Worm (Caenorhabditis elegans) whole organism, young adult: Measurements from ENCODE around the gene ttr-57.

Source experiments
- B0035.1 ChIP-seq: sonication (generic microtip); optimal IDR thresholded peaks from 2 replicates; lab custom pipeline; 2016; ENCODE audit warnings: missing genetic modification characterization, mild to moderate bottlenecking, missing compliant biosample characterization, missing genotype, missing genetic modification reagents
- B0336.3 ChIP-seq: fragments of 200-800 bp; sonication (Bioruptor generic); IDR thresholded peaks from 2 replicates; pipeline ENCODE4 v1.3.6; 2022; ENCODE audit warnings: missing genetic modification characterization, missing compliant biosample characterization
- C06A6.2 ChIP-seq: fragments of 200-800 bp; sonication (Bioruptor generic); conservative IDR thresholded peaks from 2 replicates; pipeline ENCODE4 v1.3.6; 2022; ENCODE audit warnings: missing genetic modification characterization, missing compliant biosample characterization
- F33H1.4 ChIP-seq: fragments of 200-800 bp; sonication (Bioruptor generic); IDR thresholded peaks from 2 replicates; pipeline ENCODE4 v1.3.6; 2022; ENCODE audit warnings: missing genetic modification reagents, missing genetic modification characterization, missing compliant biosample characterization
- F49E8.2 ChIP-seq: sonication (generic microtip); optimal IDR thresholded peaks from 3 replicates; lab custom pipeline; 2017; ENCODE audit warnings: missing genetic modification characterization, mild to moderate bottlenecking, missing compliant biosample characterization, antibody characterized with exemption, moderate library complexity; ENCODE audit not compliant: insufficient read depth
- F57A8.1 ChIP-seq: fragments of 200-800 bp; sonication (Bioruptor generic); optimal IDR thresholded peaks from 2 replicates; lab custom pipeline; 2018; ENCODE audit warnings: mild to moderate bottlenecking, missing genetic modification characterization, moderate library complexity, missing compliant biosample characterization
- K11D2.4 ChIP-seq: fragments of 200-800 bp; sonication (Bioruptor generic); IDR thresholded peaks from 2 replicates; pipeline ENCODE4 v1.3.6; 2022; ENCODE audit warnings: missing genetic modification reagents, missing genetic modification characterization, missing compliant biosample characterization
- Y79H2A.3 ChIP-seq: fragments of 200-800 bp; sonication (Bioruptor generic); conservative IDR thresholded peaks from 2 replicates; pipeline ENCODE4 v1.3.6; 2022; ENCODE audit warnings: missing genetic modification reagents, missing genetic modification characterization, missing compliant biosample characterization
- ama-1 ChIP-seq, 3 experiments: fragments of 150-350 bp in 1 of 3; sonication (generic microtip) in 2 of 3; optimal IDR thresholded peaks; 2 replicates each; lab custom pipeline; 2014 to 2018; ENCODE audit warnings: missing biosample characterization in 2 of 3, missing genetic modification characterization in 2 of 3, missing genetic modification reagents in 2 of 3
- aptf-2 ChIP-seq: fragments of 200-800 bp; sonication (Bioruptor generic); conservative IDR thresholded peaks from 2 replicates; pipeline ENCODE4 v1.3.6; 2022; ENCODE audit warnings: missing genetic modification reagents, missing genetic modification characterization, missing compliant biosample characterization
- aptf-3 ChIP-seq: fragments of 200-800 bp; sonication (Bioruptor generic); IDR thresholded peaks from 2 replicates; pipeline ENCODE4 v1.3.6; 2022; ENCODE audit warnings: missing genetic modification characterization, missing compliant biosample characterization
- athp-1 ChIP-seq: sonication (generic microtip); optimal IDR thresholded peaks from 2 replicates; lab custom pipeline; 2017; ENCODE audit warnings: mild to moderate bottlenecking, missing genetic modification characterization, missing compliant biosample characterization
- attf-3 ChIP-seq: fragments of 200-800 bp; sonication (Bioruptor generic); conservative IDR thresholded peaks from 2 replicates; pipeline ENCODE4 v1.3.6; 2022; ENCODE audit warnings: missing genetic modification reagents, missing genetic modification characterization, missing compliant biosample characterization
- attf-5 ChIP-seq: fragments of 200-800 bp; sonication (Bioruptor generic); optimal IDR thresholded peaks from 2 replicates; lab custom pipeline; 2018; ENCODE audit warnings: mild to moderate bottlenecking, missing genetic modification characterization, missing compliant biosample characterization
- attf-6 ChIP-seq: fragments of 200-800 bp; sonication (Bioruptor generic); IDR thresholded peaks from 2 replicates; pipeline ENCODE4 v1.3.6; 2022; ENCODE audit warnings: missing genetic modification reagents, missing genetic modification characterization, missing compliant biosample characterization
- cebp-1 ChIP-seq, 2 experiments: fragments of 200-800 bp in 1 of 2; sonication (Bioruptor generic) in 1 of 2; sonication (generic microtip) in 1 of 2; IDR thresholded peaks in 1 of 2; optimal IDR thresholded peaks in 1 of 2; 2 replicates each; pipeline versions ENCODE4 v1.3.6 to Lab custom; 2017 to 2022; ENCODE audit warnings: missing compliant biosample characterization in 2 of 2, missing genetic modification characterization in 2 of 2, mild to moderate bottlenecking in 1 of 2, missing genetic modification reagents in 1 of 2, moderate library complexity in 1 of 2
- ceh-100 ChIP-seq: fragments of 200-800 bp; sonication (Bioruptor generic); IDR thresholded peaks from 2 replicates; pipeline ENCODE4 v1.3.6; 2022; ENCODE audit warnings: missing genetic modification reagents, missing genetic modification characterization, missing compliant biosample characterization
- ceh-40 ChIP-seq: fragments of 200-800 bp; sonication (Bioruptor generic); IDR thresholded peaks from 2 replicates; pipeline ENCODE4 v1.3.6; 2022; ENCODE audit warnings: missing genetic modification characterization, missing compliant biosample characterization
- dox-1 ChIP-seq: fragments of 200-800 bp; sonication (Bioruptor generic); IDR thresholded peaks from 2 replicates; pipeline ENCODE4 v1.3.6; 2022; ENCODE audit warnings: missing genetic modification reagents, missing genetic modification characterization, missing compliant biosample characterization
- egl-44 ChIP-seq: fragments of 200-800 bp; sonication (Bioruptor generic); IDR thresholded peaks from 2 replicates; pipeline ENCODE4 v1.3.6; 2022; ENCODE audit warnings: missing genetic modification reagents, missing genetic modification characterization, missing compliant biosample characterization
- egrh-3 ChIP-seq: fragments of 200-800 bp; sonication (Bioruptor generic); IDR thresholded peaks from 2 replicates; pipeline ENCODE4 v1.3.6; 2022; ENCODE audit warnings: missing genetic modification reagents, missing genetic modification characterization, missing compliant biosample characterization
- gei-17 ChIP-seq: fragments of 200-800 bp; sonication (Bioruptor generic); optimal IDR thresholded peaks from 2 replicates; lab custom pipeline; 2018; ENCODE audit warnings: mild to moderate bottlenecking, missing genetic modification characterization, missing compliant biosample characterization
- hlh-26 ChIP-seq: fragments of 200-800 bp; sonication (Bioruptor generic); conservative IDR thresholded peaks from 2 replicates; pipeline ENCODE4 v1.3.6; 2022; ENCODE audit warnings: missing genetic modification reagents, missing genetic modification characterization, missing compliant biosample characterization
- hmg-1.2 ChIP-seq: fragments of 200-800 bp; sonication (Bioruptor generic); IDR thresholded peaks from 2 replicates; pipeline ENCODE4 v1.3.6; 2022; ENCODE audit warnings: missing genetic modification reagents, missing genetic modification characterization, missing compliant biosample characterization
- hsf-1 ChIP-seq: fragments of 200-800 bp; sonication (Bioruptor generic); IDR thresholded peaks from 2 replicates; pipeline ENCODE4 v1.3.6; 2022; ENCODE audit warnings: missing genetic modification reagents, missing genetic modification characterization, missing compliant biosample characterization
- lag-1 ChIP-seq: fragments of 200-800 bp; sonication (Bioruptor generic); IDR thresholded peaks from 2 replicates; pipeline ENCODE4 v1.3.6; 2022; ENCODE audit warnings: missing genetic modification reagents, missing genetic modification characterization, missing compliant biosample characterization
- let-526 ChIP-seq: fragments of 200-800 bp; sonication (Bioruptor generic); IDR thresholded peaks from 2 replicates; pipeline ENCODE4 v1.3.6; 2022; ENCODE audit warnings: missing genetic modification reagents, missing genetic modification characterization, missing compliant biosample characterization
- let-607 ChIP-seq, 2 experiments: fragments of 200-800 bp in 1 of 2; sonication (Bioruptor generic) in 1 of 2; sonication (generic microtip) in 1 of 2; optimal IDR thresholded peaks; 2 replicates each; lab custom pipeline; 2016 to 2018; ENCODE audit warnings: mild to moderate bottlenecking in 2 of 2, missing compliant biosample characterization in 2 of 2, missing genetic modification characterization in 2 of 2, moderate library complexity in 2 of 2, missing genotype in 1 of 2
- lin-26 ChIP-seq: fragments of 200-800 bp; sonication (Bioruptor generic); IDR thresholded peaks from 2 replicates; pipeline ENCODE4 v1.3.6; 2022; ENCODE audit warnings: missing genetic modification reagents, missing genetic modification characterization, missing compliant biosample characterization
- madf-10 ChIP-seq: sonication (generic microtip); optimal IDR thresholded peaks from 2 replicates; lab custom pipeline; 2016; ENCODE audit warnings: mild to moderate bottlenecking, missing genetic modification characterization, missing compliant biosample characterization
- mxl-1 ChIP-seq: sonication (generic microtip); optimal IDR thresholded peaks from 2 replicates; lab custom pipeline; 2016; ENCODE audit warnings: missing genetic modification characterization, missing compliant biosample characterization
- nfya-2 ChIP-seq: fragments of 200-800 bp; sonication (Bioruptor generic); IDR thresholded peaks from 2 replicates; pipeline ENCODE4 v1.3.6; 2022; ENCODE audit warnings: missing genetic modification reagents, missing genetic modification characterization, missing compliant biosample characterization
- nhr-120 ChIP-seq: fragments of 200-800 bp; sonication (Bioruptor generic); IDR thresholded peaks from 2 replicates; pipeline ENCODE4 v1.3.6; 2022; ENCODE audit warnings: missing genetic modification characterization, missing compliant biosample characterization
- nhr-80 ChIP-seq: sonication (generic microtip); optimal IDR thresholded peaks from 2 replicates; lab custom pipeline; 2016; ENCODE audit warnings: missing genetic modification characterization, missing compliant biosample characterization
- rcor-1 ChIP-seq: fragments of 200-800 bp; sonication (Bioruptor generic); IDR thresholded peaks from 2 replicates; pipeline ENCODE4 v1.3.6; 2022; ENCODE audit warnings: missing genetic modification reagents, missing genetic modification characterization, missing compliant biosample characterization
- sdz-38 ChIP-seq: sonication (generic microtip); optimal IDR thresholded peaks from 2 replicates; lab custom pipeline; 2016; ENCODE audit warnings: missing genotype, missing genetic modification characterization, missing compliant biosample characterization
- sea-2 ChIP-seq: fragments of 200-800 bp; sonication (Bioruptor generic); IDR thresholded peaks from 2 replicates; pipeline ENCODE4 v1.3.6; 2022; ENCODE audit warnings: missing genetic modification characterization, missing compliant biosample characterization
- snpc-1.1 ChIP-seq: sonication (generic microtip); optimal IDR thresholded peaks from 2 replicates; lab custom pipeline; 2017; ENCODE audit warnings: missing genetic modification characterization, mild to moderate bottlenecking, missing compliant biosample characterization, antibody characterized with exemption, moderate library complexity, missing genotype, missing genetic modification reagents; ENCODE audit not compliant: insufficient read depth
- snpc-3.4 ChIP-seq: sonication (generic microtip); optimal IDR thresholded peaks from 2 replicates; lab custom pipeline; 2017; ENCODE audit warnings: missing genetic modification characterization, mild to moderate bottlenecking, missing compliant biosample characterization, antibody characterized with exemption, moderate library complexity, missing genotype, missing genetic modification reagents
- somi-1 ChIP-seq: fragments of 200-800 bp; sonication (Bioruptor generic); optimal IDR thresholded peaks from 2 replicates; lab custom pipeline; 2018; ENCODE audit warnings: mild to moderate bottlenecking, missing genetic modification characterization, missing compliant biosample characterization
- unc-130 ChIP-seq: sonication (generic microtip); optimal IDR thresholded peaks from 2 replicates; lab custom pipeline; 2016; ENCODE audit warnings: missing genetic modification reagents, missing genetic modification characterization, missing compliant biosample characterization
- zim-3 ChIP-seq: sonication (generic microtip); optimal IDR thresholded peaks from 2 replicates; lab custom pipeline; 2017; ENCODE audit warnings: mild to moderate bottlenecking, missing genetic modification characterization, moderate library complexity, missing compliant biosample characterization
- ztf-18 ChIP-seq: sonication (generic microtip); optimal IDR thresholded peaks from 2 replicates; lab custom pipeline; 2016; ENCODE audit warnings: missing genotype, mild to moderate bottlenecking, missing genetic modification characterization, missing compliant biosample characterization
- ztf-25 ChIP-seq: fragments of 200-800 bp; sonication (Bioruptor generic); IDR thresholded peaks from 2 replicates; pipeline ENCODE4 v1.3.6; 2022; ENCODE audit warnings: missing genetic modification reagents, missing genetic modification characterization, missing compliant biosample characterization
- ztf-26 ChIP-seq: sonication (generic microtip); optimal IDR thresholded peaks from 2 replicates; lab custom pipeline; 2017; ENCODE audit warnings: missing genetic modification characterization, missing compliant biosample characterization
- ztf-28 ChIP-seq: fragments of 200-800 bp; sonication (Bioruptor generic); IDR thresholded peaks from 2 replicates; pipeline ENCODE4 v1.3.6; 2022; ENCODE audit warnings: missing genetic modification reagents, missing genetic modification characterization, missing compliant biosample characterization
- ztf-3 ChIP-seq: fragments of 200-800 bp; sonication (Bioruptor generic); optimal IDR thresholded peaks from 2 replicates; lab custom pipeline; 2018; ENCODE audit warnings: mild to moderate bottlenecking, missing genetic modification characterization, missing compliant biosample characterization

The ttr-57 gene

ce11 chrV:20580511-20581040, 24.3 kb upstream of the ttr-57 start, which contains the start of gene F26F2.7 (continued):
- TF ChIP-seq B0035.1 (tag; lab: Kevin White, UChicago) (peak; percentile 56), attf-6 (GFP tag; lab: Robert Waterston, UW) (peak; percentile 79), aptf-3 (GFP tag; lab: Robert Waterston, UW) (no peak), egrh-3 (GFP tag; lab: Robert Waterston, UW) (peak; percentile 58; the same call in 1 of the 2 replicates), sdz-38 (tag; lab: Kevin White, UChicago) (no peak), lin-26 (GFP tag; lab: Robert Waterston, UW) (no peak), ama-1 (optimal IDR thresholded peaks at IDR 0.05; lab: Kevin White, UChicago) (no peak), ama-1 (GFP tag; optimal IDR thresholded peaks at IDR 0.05; lab: Kevin White, UChicago) (no peak), C06A6.2 (GFP tag; lab: Robert Waterston, UW) (peak; percentile 64), rcor-1 (GFP tag; lab: Robert Waterston, UW) (peak; percentile 89), ztf-25 (GFP tag; lab: Robert Waterston, UW) (no peak), lag-1 (GFP tag; lab: Robert Waterston, UW) (no peak), nhr-80 (tag; lab: Kevin White, UChicago) (peak; percentile 80), ceh-40 (GFP tag; lab: Robert Waterston, UW) (no peak), let-607 (tag; optimal IDR thresholded peaks at IDR 0.05; lab: Kevin White, UChicago) (peak; percentile 33 to 81), athp-1 (tag; lab: Kevin White, UChicago) (peak; percentile 85), somi-1 (peak; percentile 29), sea-2 (no peak), B0336.3 (GFP tag; lab: Robert Waterston, UW) (peak; percentile 97), aptf-2 (no peak), F49E8.2 (tag; lab: Kevin White, UChicago) (no peak), ceh-100 (GFP tag; lab: Robert Waterston, UW) (no peak), snpc-3.4 (peak; percentile 50), ztf-28 (GFP tag; lab: Robert Waterston, UW) (no peak), attf-5 (GFP tag; lab: Kevin White, UChicago) (peak; percentile 92), hsf-1 (no peak), attf-3 (GFP tag; lab: Robert Waterston, UW) (peak; percentile 58), unc-130 (GFP tag; lab: Kevin White, UChicago) (peak; percentile 65), K11D2.4 (GFP tag; lab: Robert Waterston, UW) (peak; percentile 79), nfya-2 (no peak), F57A8.1 (GFP tag; lab: Kevin White, UChicago) (no peak), madf-10 (tag; lab: Kevin White, UChicago) (peak; percentile 78), nhr-120 (GFP tag; lab: Robert Waterston, UW) (no peak), egl-44 (no peak), ztf-26 (tag; lab: Kevin White, UChicago) (peak; percentile 76), let-526 (no peak), mxl-1 (tag; lab: Kevin White, UChicago) (peak; percentile 9), cebp-1 (GFP tag; IDR thresholded peaks at IDR 0.05; lab: Robert Waterston, UW) (0 out of 2 replicates have a peak, but pooled peaks have one; percentile 37), cebp-1 (tag; optimal IDR thresholded peaks at IDR 0.05; lab: Kevin White, UChicago) (peak; percentile 89), dox-1 (GFP tag; lab: Robert Waterston, UW) (peak; percentile 98), hlh-26 (GFP tag; lab: Robert Waterston, UW) (no peak), F33H1.4 (peak; percentile 95), Y79H2A.3 (GFP tag; lab: Robert Waterston, UW) (peak; percentile 29; the same call in 1 of the 2 replicates), ztf-3 (GFP tag; lab: Kevin White, UChicago) (no peak), ztf-18 (peak; percentile 99), gei-17 (GFP tag; lab: Kevin White, UChicago) (peak; percentile 41), hmg-1.2 (GFP tag; lab: Robert Waterston, UW) (peak; percentile 71), zim-3 (tag; lab: Kevin White, UChicago) (no peak), snpc-1.1 (tag; lab: Kevin White, UChicago) (peak; percentile 41)
